Worm (Caenorhabditis elegans): ENCODE results near the gene srx-97.

Gene srx-97

ce11 chrII:3669315-3669714 is at the start of gene srx-97:
Gene srx-97, minus strand, starts transcription at chrII:3669415.
- TF ChIP-seq klf-2 (GFP tag; conservative IDR thresholded peaks at IDR 0.05) (no peak), tab-1 (GFP tag; IDR thresholded peaks at IDR 0.05) (no peak), ztf-29 (GFP tag; IDR thresholded peaks at IDR 0.05) (no peak), med-1 (GFP tag; optimal IDR thresholded peaks at IDR 0.05; ENCODE audit: insufficient read depth) (no peak), ztf-23 (GFP tag; IDR thresholded peaks at IDR 0.05) (no peak), flt-1 (GFP tag; IDR thresholded peaks at IDR 0.05) (no peak), ref-1 (GFP tag; conservative IDR thresholded peaks at IDR 0.05) (no peak), T22C8.4 (GFP tag; IDR thresholded peaks at IDR 0.05) (no peak), cog-1 (tag; optimal IDR thresholded peaks at IDR 0.05) (no peak)

- TF ChIP-seq tab-1 (GFP tag; IDR thresholded peaks at IDR 0.05) (no peak), T22C8.4 (GFP tag; IDR thresholded peaks at IDR 0.05) (no peak), ztf-23 (GFP tag; IDR thresholded peaks at IDR 0.05) (no peak), flt-1 (GFP tag; IDR thresholded peaks at IDR 0.05) (no peak), ztf-29 (GFP tag; IDR thresholded peaks at IDR 0.05) (no peak), klf-2 (GFP tag; conservative IDR thresholded peaks at IDR 0.05) (no peak), med-1 (GFP tag; optimal IDR thresholded peaks at IDR 0.05; ENCODE audit: insufficient read depth) (no peak), cog-1 (tag; optimal IDR thresholded peaks at IDR 0.05) (no peak), ref-1 (GFP tag; conservative IDR thresholded peaks at IDR 0.05) (no peak)
Observed at ce11 chrII:3716961-3717360, 47.7 kb upstream of the srx-97 start, which contains the start of gene fbxc-52. Gene fbxc-52, plus strand, starts transcription at chrII:3717261.

DNA sequence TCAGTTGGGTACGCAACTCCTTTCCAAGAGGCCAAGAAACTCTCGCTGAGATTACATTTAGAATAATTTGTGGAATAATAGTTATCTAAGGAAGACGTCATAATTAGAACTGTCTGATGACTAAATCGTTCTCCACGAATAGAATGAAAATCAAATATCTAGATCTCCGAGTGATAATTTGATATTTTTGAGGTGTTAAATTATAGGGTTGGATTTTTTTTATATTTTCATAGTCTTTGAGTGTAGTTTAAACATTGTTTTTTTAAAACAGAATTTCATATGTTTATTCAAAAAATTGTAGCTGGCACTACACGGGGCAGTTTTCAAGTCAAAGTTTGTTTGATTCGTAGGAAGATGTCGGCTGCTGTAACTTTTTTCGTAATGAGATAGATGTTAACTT is 47.2 kb upstream of the srx-97 start, which contains the start of gene srh-99:
srh-99 (minus strand) TSS at position 101 of the 400 bp plus-strand sequence.
- TF ChIP-seq flt-1 (GFP tag; IDR thresholded peaks at IDR 0.05) (no peak), ztf-23 (GFP tag; IDR thresholded peaks at IDR 0.05) (no peak), med-1 (GFP tag; optimal IDR thresholded peaks at IDR 0.05; ENCODE audit: insufficient read depth) (no peak), cog-1 (tag; optimal IDR thresholded peaks at IDR 0.05) (no peak)

ce11 chrII:3714595-3714994 is 45.4 kb upstream of the srx-97 start, which contains the start of gene srh-100:
Gene srh-100, minus strand, starts transcription at chrII:3714695.
- no peak for TF ChIP-seq ztf-23 (GFP tag; IDR thresholded peaks at IDR 0.05)
- no peak for TF ChIP-seq tab-1 (GFP tag; IDR thresholded peaks at IDR 0.05)
- TF ChIP-seq klf-2 (GFP tag; conservative IDR thresholded peaks at IDR 0.05): no peak
- no peak for TF ChIP-seq med-1 (GFP tag; optimal IDR thresholded peaks at IDR 0.05; ENCODE audit: insufficient read depth)
- no peak for TF ChIP-seq cog-1 (tag; optimal IDR thresholded peaks at IDR 0.05)
- TF ChIP-seq flt-1 (GFP tag; IDR thresholded peaks at IDR 0.05): no peak
- TF ChIP-seq ztf-29 (GFP tag; IDR thresholded peaks at IDR 0.05): no peak
- TF ChIP-seq ref-1 (GFP tag; conservative IDR thresholded peaks at IDR 0.05): no peak
- no peak for TF ChIP-seq T22C8.4 (GFP tag; IDR thresholded peaks at IDR 0.05)

DNA sequence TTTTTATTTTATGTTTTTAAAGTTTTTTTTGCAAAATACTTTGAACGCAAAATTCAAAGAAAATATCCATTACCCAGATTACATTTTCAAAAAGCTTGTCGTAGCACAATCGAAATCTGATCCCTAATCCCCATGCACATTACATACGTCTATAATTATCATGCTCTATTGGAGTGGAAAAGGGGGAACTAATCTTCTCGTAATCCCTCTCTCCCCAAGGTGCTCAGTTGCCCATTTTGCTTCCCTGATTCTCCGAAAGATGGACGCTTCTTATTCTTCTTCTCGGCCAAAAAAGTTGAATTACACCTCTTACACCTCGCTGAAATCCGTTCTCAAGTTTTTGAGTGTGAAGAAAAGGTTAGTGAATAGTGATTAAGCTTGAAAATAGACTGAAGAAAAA is 41.8 kb upstream of the srx-97 start, which contains the start of gene fbxc-53:
fbxc-53 (plus strand) TSS at position 245 of the 400 bp plus-strand sequence.
- TF ChIP-seq klf-2 (GFP tag; conservative IDR thresholded peaks at IDR 0.05): no peak
- no peak for TF ChIP-seq tab-1 (GFP tag; IDR thresholded peaks at IDR 0.05)

DNA sequence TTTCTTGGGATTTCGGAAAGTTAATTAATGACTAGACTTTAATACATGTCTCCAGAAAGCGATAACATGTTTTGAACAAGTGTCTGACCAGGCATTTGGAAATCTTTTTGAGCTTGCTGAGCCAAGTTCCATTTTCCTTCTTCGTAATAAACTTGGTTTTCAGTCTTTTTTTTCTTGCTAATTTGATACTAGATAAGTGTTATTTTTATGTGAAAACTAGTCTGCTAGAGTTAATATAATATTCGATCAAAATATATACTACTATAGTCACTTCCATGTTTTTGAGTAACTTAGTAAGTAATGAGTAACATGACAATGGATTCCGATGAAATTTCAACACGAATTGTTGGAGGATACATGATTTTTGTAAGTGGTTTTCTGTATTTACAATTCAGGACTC is 40.0 kb upstream of the srx-97 start, which contains the start of gene srx-110:
srx-110 (plus strand) TSS at position 301 of the 400 bp plus-strand sequence.
- no peak for TF ChIP-seq tab-1 (GFP tag; IDR thresholded peaks at IDR 0.05)
- TF ChIP-seq ztf-23 (GFP tag; IDR thresholded peaks at IDR 0.05): no peak
- TF ChIP-seq ref-1 (GFP tag; conservative IDR thresholded peaks at IDR 0.05): no peak
- no peak for TF ChIP-seq ztf-29 (GFP tag; IDR thresholded peaks at IDR 0.05)
- no peak for TF ChIP-seq flt-1 (GFP tag; IDR thresholded peaks at IDR 0.05)
- no peak for TF ChIP-seq med-1 (GFP tag; optimal IDR thresholded peaks at IDR 0.05; ENCODE audit: insufficient read depth)
- no peak for TF ChIP-seq klf-2 (GFP tag; conservative IDR thresholded peaks at IDR 0.05)
- TF ChIP-seq T22C8.4 (GFP tag; IDR thresholded peaks at IDR 0.05): no peak
- no peak for TF ChIP-seq cog-1 (tag; optimal IDR thresholded peaks at IDR 0.05)

DNA sequence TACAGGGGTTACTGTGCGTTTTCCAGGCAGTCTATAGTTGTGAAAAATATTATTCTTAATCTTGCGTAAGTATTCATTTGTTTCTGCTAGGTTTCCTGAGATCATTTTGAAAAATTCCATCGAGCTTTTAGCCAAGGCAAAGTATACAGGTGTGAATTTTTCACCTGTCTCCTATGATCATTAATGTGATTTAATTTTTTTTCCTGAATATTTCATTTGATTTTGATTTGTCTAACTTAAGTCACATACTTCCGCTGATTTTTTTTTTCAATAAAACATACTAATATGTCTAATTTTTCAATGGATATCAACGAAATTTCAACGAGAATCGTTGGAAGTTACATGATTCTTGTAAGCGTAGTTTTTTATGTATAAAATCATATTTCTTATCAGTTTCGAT is 36.1 kb upstream of the srx-97 start, which contains the start of gene srx-108:
srx-108 (plus strand) TSS at position 301 of the 400 bp plus-strand sequence.
- TF ChIP-seq med-1 (GFP tag; optimal IDR thresholded peaks at IDR 0.05; ENCODE audit: insufficient read depth) (no peak), ztf-29 (GFP tag; IDR thresholded peaks at IDR 0.05) (no peak)

ce11 chrII:3701305-3701704 is 32.1 kb upstream of the srx-97 start, which contains the start of gene srx-105:
Gene srx-105, minus strand, starts transcription at chrII:3701405.
- no peak for TF ChIP-seq ztf-23 (GFP tag; IDR thresholded peaks at IDR 0.05)
- no peak for TF ChIP-seq ztf-29 (GFP tag; IDR thresholded peaks at IDR 0.05)
- TF ChIP-seq flt-1 (GFP tag; IDR thresholded peaks at IDR 0.05): no peak
- no peak for TF ChIP-seq klf-2 (GFP tag; conservative IDR thresholded peaks at IDR 0.05)
- no peak for TF ChIP-seq ref-1 (GFP tag; conservative IDR thresholded peaks at IDR 0.05)
- no peak for TF ChIP-seq T22C8.4 (GFP tag; IDR thresholded peaks at IDR 0.05)

DNA sequence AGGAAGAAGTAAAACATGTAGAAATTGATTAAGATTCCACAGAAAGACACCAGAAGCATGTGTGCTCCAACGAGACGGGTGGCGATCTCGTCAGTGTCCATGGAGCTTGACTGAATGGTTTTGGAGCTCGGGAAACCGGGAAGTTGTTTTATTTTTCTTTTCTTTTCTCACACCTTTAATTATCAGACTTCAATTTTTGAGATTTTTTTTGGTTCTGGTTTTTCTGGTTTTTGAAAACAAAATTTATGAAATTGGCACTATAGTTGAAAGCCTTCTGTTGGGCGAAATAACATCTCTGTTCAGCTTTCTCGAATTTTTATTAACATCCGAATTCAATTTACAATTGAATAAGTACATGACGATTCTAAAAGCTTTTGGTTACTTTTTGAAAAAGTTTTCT is 30.4 kb upstream of the srx-97 start, which contains the start of gene srx-104:
srx-104 (minus strand) TSS at position 101 of the 400 bp plus-strand sequence.
- TF ChIP-seq tab-1 (GFP tag; IDR thresholded peaks at IDR 0.05): no peak
- TF ChIP-seq ztf-23 (GFP tag; IDR thresholded peaks at IDR 0.05): no peak
- no peak for TF ChIP-seq ref-1 (GFP tag; conservative IDR thresholded peaks at IDR 0.05)
- TF ChIP-seq med-1 (GFP tag; optimal IDR thresholded peaks at IDR 0.05; ENCODE audit: insufficient read depth): no peak
- no peak for TF ChIP-seq flt-1 (GFP tag; IDR thresholded peaks at IDR 0.05)
- TF ChIP-seq cog-1 (tag; optimal IDR thresholded peaks at IDR 0.05): no peak
- TF ChIP-seq ztf-29 (GFP tag; IDR thresholded peaks at IDR 0.05): no peak
- TF ChIP-seq klf-2 (GFP tag; conservative IDR thresholded peaks at IDR 0.05): no peak
- TF ChIP-seq T22C8.4 (GFP tag; IDR thresholded peaks at IDR 0.05): no peak

- TF ChIP-seq med-1 (GFP tag; optimal IDR thresholded peaks at IDR 0.05; ENCODE audit: insufficient read depth) (no peak), T22C8.4 (GFP tag; IDR thresholded peaks at IDR 0.05) (no peak), klf-2 (GFP tag; conservative IDR thresholded peaks at IDR 0.05) (no peak), cog-1 (tag; optimal IDR thresholded peaks at IDR 0.05) (no peak), flt-1 (GFP tag; IDR thresholded peaks at IDR 0.05) (no peak), ref-1 (GFP tag; conservative IDR thresholded peaks at IDR 0.05) (no peak), ztf-29 (GFP tag; IDR thresholded peaks at IDR 0.05) (no peak), tab-1 (GFP tag; IDR thresholded peaks at IDR 0.05) (no peak), ztf-23 (GFP tag; IDR thresholded peaks at IDR 0.05) (no peak)
Observed at ce11 chrII:3694664-3695063, 25.4 kb upstream of the srx-97 start, which contains the start of gene srx-102. Gene srx-102, minus strand, starts transcription at chrII:3694764.
